Fruit fly (Drosophila melanogaster): ENCODE data around the gene MsrA.

dm6 chr3L:15474010-15474409 is 36.8 kb upstream of the MsrA start, which contains the start of gene cocoon:
- no peak for TF ChIP-seq h (optimal IDR thresholded peaks at IDR 0.05)
- no peak for TF ChIP-seq insv (optimal IDR thresholded peaks at IDR 0.05)
- TF ChIP-seq psq (optimal IDR thresholded peaks at IDR 0.05), result no peak
